Worm (Caenorhabditis elegans) whole organism, L4 larva: ENCODE measurements around the gene F49F1.12.

Source experiments
- nhr-41 ChIP-seq: fragments of 200-800 bp; sonication (Bioruptor generic); IDR thresholded peaks from 2 replicates; pipeline ENCODE4 v1.3.6; 2022; ENCODE audit warnings: missing genetic modification reagents, missing genetic modification characterization, missing compliant biosample characterization
- snpc-4 ChIP-seq: fragments of 150-350 bp; optimal IDR thresholded peaks from 2 replicates; lab custom pipeline; 2014; ENCODE audit warnings: missing biosample characterization, missing genetic modification characterization
- unc-62 ChIP-seq, 3 experiments: fragments of 150-350 bp in 1 of 3; sonication (generic microtip); optimal IDR thresholded peaks in 2 of 3; peaks in 1 of 3; 1 replicate in 1 of 3; 2 replicates in 2 of 3; lab custom pipeline; 2014 to 2017; ENCODE audit warnings: missing biosample characterization in 3 of 3, missing genetic modification characterization in 3 of 3, missing genetic modification reagents in 3 of 3, missing genotype in 1 of 3
- zip-11 ChIP-seq: fragments of 200-800 bp; sonication (Bioruptor generic); IDR thresholded peaks from 2 replicates; pipeline ENCODE4 v1.3.6; 2022; ENCODE audit warnings: missing genetic modification characterization, missing compliant biosample characterization

- no peak for TF ChIP-seq nhr-41 (GFP tag; lab: Robert Waterston, UW)
- TF ChIP-seq snpc-4 (tag; lab: Kevin White, UChicago), result no peak
- no peak for TF ChIP-seq unc-62 (GFP tag; optimal IDR thresholded peaks at IDR 0.05 in 1 of 2; lab: Kevin White, UChicago)
- no peak for TF ChIP-seq unc-62 (tag; optimal IDR thresholded peaks at IDR 0.05; lab: Kevin White, UChicago)
- no peak for TF ChIP-seq zip-11 (GFP tag; lab: Robert Waterston, UW)
These were observed 1.6 kb downstream of the F49F1.12 start, which contains the start of gene F49F1.11 for ce11 chrIV:4141311-4141710.
